Fruit fly (Drosophila melanogaster) whole organism, embryonic: ENCODE results near the gene CG32425.

Experiments
- Bdp1 ChIP-seq: fragments of 200-800 bp; sonication (Bioruptor generic); optimal IDR thresholded peaks from 3 replicates; lab custom pipeline; 2016; ENCODE audit warnings: missing biosample characterization, missing genetic modification characterization
- CG12071 ChIP-seq: fragments of 200-800 bp; sonication (Bioruptor generic); optimal IDR thresholded peaks from 3 replicates; lab custom pipeline; 2018; ENCODE audit warnings: missing biosample characterization, mild to moderate bottlenecking, missing genetic modification characterization
- CG14667 ChIP-seq: fragments of 200-800 bp; sonication (Bioruptor generic); IDR thresholded peaks from 2 replicates; pipeline ENCODE4 v1.3.6; 2022; ENCODE audit warnings: missing biosample characterization, missing genetic modification characterization
- CG15696 ChIP-seq: fragments of 200-800 bp; sonication (Bioruptor generic); optimal IDR thresholded peaks from 2 replicates; lab custom pipeline; 2019; ENCODE audit warnings: missing biosample characterization, mild to moderate bottlenecking, missing genetic modification characterization, moderate library complexity
- CG1602 ChIP-seq: fragments of 200-800 bp; sonication (Bioruptor generic); optimal IDR thresholded peaks from 3 replicates; lab custom pipeline; 2016; ENCODE audit warnings: missing biosample characterization, missing genetic modification characterization
- CG17385 ChIP-seq: fragments of 200-800 bp; sonication (Bioruptor generic); optimal IDR thresholded peaks from 3 replicates; lab custom pipeline; 2018; ENCODE audit warnings: missing biosample characterization, mild to moderate bottlenecking, missing genetic modification characterization
- CG17612 ChIP-seq: fragments of 200-800 bp; sonication (Bioruptor generic); IDR thresholded peaks from 2 replicates; pipeline ENCODE4 v1.3.6; 2022; ENCODE audit warnings: missing biosample characterization, missing genetic modification characterization
- CG18011 ChIP-seq: fragments of 200-800 bp; sonication (Bioruptor generic); optimal IDR thresholded peaks from 2 replicates; lab custom pipeline; 2017; ENCODE audit warnings: missing biosample characterization, missing genetic modification characterization, mild to moderate bottlenecking, moderate library complexity, missing genotype
- CG2116 ChIP-seq: fragments of 200-800 bp; sonication (Bioruptor generic); optimal IDR thresholded peaks from 3 replicates; lab custom pipeline; 2018; ENCODE audit warnings: missing biosample characterization, mild to moderate bottlenecking, missing genetic modification characterization
- CG30020 ChIP-seq: fragments of 200-800 bp; optimal IDR thresholded peaks from 2 replicates; lab custom pipeline; 2019; ENCODE audit warnings: missing biosample characterization, mild to moderate bottlenecking, missing genetic modification characterization, moderate library complexity
- CG31224 ChIP-seq: fragments of 200-800 bp; sonication (Bioruptor generic); IDR thresholded peaks from 2 replicates; pipeline ENCODE4 v1.3.6; 2022; ENCODE audit warnings: missing biosample characterization, missing genetic modification characterization
- CG3163 ChIP-seq: fragments of 200-800 bp; sonication (Bioruptor generic); optimal IDR thresholded peaks from 3 replicates; lab custom pipeline; 2016; ENCODE audit warnings: missing biosample characterization, missing genetic modification characterization
- CG34224 ChIP-seq: fragments of 200-800 bp; sonication (Bioruptor generic); IDR thresholded peaks from 3 replicates; pipeline ENCODE4 v1.3.6; 2022; ENCODE audit warnings: missing biosample characterization, missing genetic modification characterization; ENCODE audit not compliant: partially characterized antibody
- CG8478 ChIP-seq: fragments of >200 bp; optimal IDR thresholded peaks from 2 replicates; lab custom pipeline; 2018
- D ChIP-seq, 2 experiments: fragments of 200-800 bp in 1 of 2; fragments of >200 bp in 1 of 2; sonication (Bioruptor generic) in 1 of 2; optimal IDR thresholded peaks; 2 replicates in 1 of 2; 3 replicates in 1 of 2; lab custom pipeline; 2017; ENCODE audit warnings: mild to moderate bottlenecking in 1 of 2, missing biosample characterization in 1 of 2, missing genetic modification characterization in 1 of 2, missing genetic modification reagents in 1 of 2
- Dref ChIP-seq: fragments of 200-800 bp; sonication (Bioruptor generic); IDR thresholded peaks from 2 replicates; pipeline ENCODE4 v1.3.6; 2022; ENCODE audit warnings: missing biosample characterization, missing genetic modification characterization
- Fer3 ChIP-seq: fragments of 200-800 bp; sonication (Bioruptor generic); optimal IDR thresholded peaks from 2 replicates; lab custom pipeline; 2018; ENCODE audit warnings: missing biosample characterization, mild to moderate bottlenecking, missing genetic modification characterization, moderate library complexity
- Gug ChIP-seq: fragments of 200-800 bp; sonication (Bioruptor generic); IDR thresholded peaks from 4 replicates; pipeline ENCODE4 v1.3.6; 2022; ENCODE audit warnings: missing biosample characterization, missing genetic modification characterization
- Hmr ChIP-seq: fragments of 200-800 bp; sonication (Bioruptor generic); optimal IDR thresholded peaks from 3 replicates; lab custom pipeline; 2017; ENCODE audit warnings: mild to moderate bottlenecking, missing biosample characterization, missing genetic modification reagents, missing genetic modification characterization
- Hr39 ChIP-seq: fragments of >200 bp; optimal IDR thresholded peaks from 2 replicates; lab custom pipeline; 2017
- MBD-R2 ChIP-seq: fragments of 200-800 bp; sonication (Bioruptor generic); IDR thresholded peaks from 2 replicates; pipeline ENCODE4 v1.3.6; 2022; ENCODE audit warnings: missing biosample characterization, missing genetic modification characterization
- NC2β ChIP-seq: fragments of 200-800 bp; sonication (Bioruptor generic); optimal IDR thresholded peaks from 2 replicates; lab custom pipeline; 2016; ENCODE audit warnings: missing biosample characterization, missing genetic modification characterization
- Nf-YA ChIP-seq: fragments of 200-800 bp; sonication (Bioruptor generic); IDR thresholded peaks from 2 replicates; pipeline ENCODE4 v1.3.6; 2022; ENCODE audit warnings: missing biosample characterization, missing genetic modification characterization
- Oaz ChIP-seq: fragments of 200-800 bp; sonication (Bioruptor generic); IDR thresholded peaks from 2 replicates; pipeline ENCODE4 v1.3.6; 2022; ENCODE audit warnings: missing biosample characterization, missing genetic modification characterization
- Rfx ChIP-seq: fragments of 200-800 bp; sonication (Bioruptor generic); IDR thresholded peaks from 2 replicates; pipeline ENCODE4 v1.3.6; 2022; ENCODE audit warnings: missing biosample characterization, missing genetic modification characterization
- Spps ChIP-seq: fragments of 200-800 bp; sonication (Bioruptor generic); optimal IDR thresholded peaks from 2 replicates; lab custom pipeline; 2018; ENCODE audit warnings: missing biosample characterization, mild to moderate bottlenecking, missing genetic modification characterization
- bigmax ChIP-seq: fragments of 200-800 bp; sonication (Bioruptor generic); optimal IDR thresholded peaks from 2 replicates; lab custom pipeline; 2018; ENCODE audit warnings: missing biosample characterization, mild to moderate bottlenecking, missing genetic modification characterization
- cas ChIP-seq: fragments of 200-800 bp; sonication (Bioruptor generic); IDR thresholded peaks from 2 replicates; pipeline ENCODE4 v1.3.6; 2022; ENCODE audit warnings: missing biosample characterization, missing genetic modification characterization
- caup ChIP-seq: fragments of 200-800 bp; sonication (Bioruptor generic); optimal IDR thresholded peaks from 3 replicates; lab custom pipeline; 2017; ENCODE audit warnings: missing biosample characterization, mild to moderate bottlenecking, missing genetic modification characterization, moderate library complexity; ENCODE audit not compliant: severe bottlenecking
- chif ChIP-seq, 2 experiments: fragments of 200-800 bp; sonication (Bioruptor generic); optimal IDR thresholded peaks; 3 replicates each; lab custom pipeline; 2016; ENCODE audit warnings: missing biosample characterization in 2 of 2, missing genetic modification characterization in 2 of 2
- crc ChIP-seq: fragments of 200-800 bp; sonication (Bioruptor generic); optimal IDR thresholded peaks from 2 replicates; lab custom pipeline; 2016; ENCODE audit warnings: missing biosample characterization, missing genetic modification characterization
- croc ChIP-seq: fragments of 200-800 bp; sonication (Bioruptor generic); conservative IDR thresholded peaks from 3 replicates; pipeline ENCODE4 v1.3.6; 2022; ENCODE audit warnings: missing biosample characterization, missing genetic modification characterization
- cwo ChIP-seq: fragments of 200-800 bp; sonication (Bioruptor generic); optimal IDR thresholded peaks from 3 replicates; lab custom pipeline; 2017; ENCODE audit warnings: missing biosample characterization, missing genetic modification characterization, mild to moderate bottlenecking, moderate library complexity, missing genetic modification reagents
- grau ChIP-seq: fragments of 200-800 bp; optimal IDR thresholded peaks from 3 replicates; lab custom pipeline; 2019; ENCODE audit warnings: missing biosample characterization, mild to moderate bottlenecking, missing genetic modification characterization, moderate library complexity
- inv ChIP-seq: fragments of 200-800 bp; sonication (Bioruptor generic); IDR thresholded peaks from 2 replicates; pipeline ENCODE4 v1.3.6; 2022; ENCODE audit warnings: missing biosample characterization, missing genetic modification characterization; ENCODE audit not compliant: partially characterized antibody
- jing ChIP-seq: fragments of 200-800 bp; sonication (Bioruptor generic); optimal IDR thresholded peaks from 2 replicates; lab custom pipeline; 2018; ENCODE audit warnings: missing biosample characterization, mild to moderate bottlenecking, missing genetic modification characterization
- nmo ChIP-seq: fragments of 200-800 bp; sonication (Bioruptor generic); optimal IDR thresholded peaks from 2 replicates; lab custom pipeline; 2018; ENCODE audit warnings: missing biosample characterization, mild to moderate bottlenecking, missing genetic modification characterization, moderate library complexity
- nom ChIP-seq: fragments of 200-800 bp; sonication (Bioruptor generic); optimal IDR thresholded peaks from 2 replicates; lab custom pipeline; 2017; ENCODE audit warnings: missing biosample characterization, missing genetic modification characterization, mild to moderate bottlenecking, moderate library complexity, missing genetic modification reagents
- peb ChIP-seq: fragments of 200-800 bp; sonication (Bioruptor generic); IDR thresholded peaks from 2 replicates; pipeline ENCODE4 v1.3.6; 2022; ENCODE audit warnings: missing biosample characterization, missing genetic modification characterization
- pzg ChIP-seq: fragments of 200-800 bp; sonication (Bioruptor generic); optimal IDR thresholded peaks from 3 replicates; lab custom pipeline; 2018; ENCODE audit warnings: missing biosample characterization, mild to moderate bottlenecking, missing genetic modification characterization, moderate library complexity
- rib ChIP-seq: fragments of 200-800 bp; sonication (Bioruptor generic); IDR thresholded peaks from 2 replicates; pipeline ENCODE4 v1.3.6; 2022; ENCODE audit warnings: missing biosample characterization, missing genetic modification characterization
- ro ChIP-seq: fragments of 200-800 bp; sonication (Bioruptor generic); IDR thresholded peaks from 2 replicates; pipeline ENCODE4 v1.3.6; 2022; ENCODE audit warnings: missing biosample characterization, missing genetic modification characterization
- salm ChIP-seq: fragments of 200-800 bp; sonication (Bioruptor generic); optimal IDR thresholded peaks from 2 replicates; lab custom pipeline; 2018; ENCODE audit warnings: missing biosample characterization, mild to moderate bottlenecking, missing genetic modification characterization
- sens ChIP-seq: fragments of 200-800 bp; sonication (Bioruptor generic); peaks from one replicate; lab custom pipeline; 2016; ENCODE audit warnings: missing biosample characterization, missing genetic modification characterization
- stc ChIP-seq: fragments of 200-800 bp; sonication (Bioruptor generic); IDR thresholded peaks from 2 replicates; pipeline ENCODE4 v1.3.6; 2022; ENCODE audit warnings: missing biosample characterization, missing genetic modification characterization
- sug ChIP-seq: fragments of 200-800 bp; optimal IDR thresholded peaks from 2 replicates; lab custom pipeline; 2019; ENCODE audit warnings: missing biosample characterization, mild to moderate bottlenecking, missing genetic modification characterization, moderate library complexity
- tx ChIP-seq: fragments of 200-800 bp; sonication (Bioruptor generic); optimal IDR thresholded peaks from 2 replicates; lab custom pipeline; 2016; ENCODE audit warnings: missing biosample characterization, missing genetic modification characterization
- wek ChIP-seq: fragments of 200-800 bp; sonication (Bioruptor generic); optimal IDR thresholded peaks from 3 replicates; lab custom pipeline; 2018; ENCODE audit warnings: missing biosample characterization, mild to moderate bottlenecking, missing genetic modification characterization, moderate library complexity
- zen ChIP-seq: fragments of 200-800 bp; sonication (Bioruptor generic); optimal IDR thresholded peaks from 3 replicates; lab custom pipeline; 2018; ENCODE audit warnings: missing biosample characterization, mild to moderate bottlenecking, missing genetic modification characterization, moderate library complexity

Gene CG32425

DNA sequence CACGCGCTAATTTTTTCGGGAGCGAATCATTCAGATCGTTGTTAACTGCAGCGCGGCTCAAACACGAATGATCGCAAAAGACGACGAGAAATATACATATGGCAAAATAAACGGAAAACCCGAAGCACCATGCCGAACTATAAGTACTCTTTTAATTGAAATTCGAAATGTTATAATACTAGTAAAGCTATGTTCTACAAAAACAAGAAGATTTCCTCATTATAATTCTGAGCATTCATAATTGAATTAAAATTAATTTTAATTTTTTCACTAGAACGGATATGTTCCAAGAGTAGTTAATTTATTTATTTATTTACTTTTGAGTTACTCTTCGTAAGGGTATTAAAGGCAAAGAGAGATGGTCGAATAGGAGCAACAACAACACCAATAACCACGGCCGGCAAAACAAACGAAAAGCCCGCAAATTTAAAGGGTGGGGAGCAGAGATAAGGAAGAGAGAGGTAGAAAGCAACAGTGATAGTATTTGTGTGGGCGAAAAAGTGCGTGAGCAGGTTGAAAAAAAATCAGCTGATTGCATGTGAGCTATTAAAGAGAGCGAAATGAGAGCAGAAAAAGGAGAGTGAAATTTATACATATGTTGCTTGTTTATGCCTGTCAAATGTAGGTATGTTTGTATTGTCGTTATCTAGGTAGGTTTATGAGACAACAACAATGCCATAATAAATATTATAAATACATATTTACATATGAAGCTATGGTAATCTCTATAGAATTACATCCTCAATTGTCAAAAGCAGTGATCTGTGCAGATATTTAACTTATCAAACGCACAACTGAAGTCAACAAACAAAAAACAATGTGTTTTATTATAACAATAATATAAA, 3.5 kb upstream of the CG32425 start (continued):
- TF ChIP-seq cas (GFP tag; lab: Robert Waterston, UW) (no peak; the same call in 1 of the 2 replicates), CG30020 (tag; lab: Kevin White, UChicago) (no peak), crc (GFP tag; lab: Kevin White, UChicago) (no peak), CG17385 (GFP tag; lab: Kevin White, UChicago) (peak; percentile 75), CG18011 (GFP tag; lab: Kevin White, UChicago) (peak; percentile 10), nmo (GFP tag; lab: Kevin White, UChicago) (peak; percentile 76), tx (GFP tag; lab: Kevin White, UChicago) (no peak), CG3163 (GFP tag; lab: Kevin White, UChicago) (peak; percentile 50), ro (GFP tag; lab: Robert Waterston, UW) (no peak), CG15696 (tag; lab: Kevin White, UChicago) (peak; percentile 35), sens (peak; percentile 89), CG2116 (GFP tag; lab: Kevin White, UChicago) (peak; percentile 15), zen (tag; lab: Kevin White, UChicago) (peak; percentile 18), grau (tag; lab: Kevin White, UChicago) (peak; percentile 83), CG12071 (no peak), NC2β (GFP tag; lab: Kevin White, UChicago) (no peak), jing (no peak), CG14667 (no peak; the same call in 1 of the 2 replicates), nom (GFP tag; lab: Kevin White, UChicago) (peak; percentile 70), D (optimal IDR thresholded peaks at IDR 0.05; lab: Kevin White, UChicago) (no peak), D (GFP tag; optimal IDR thresholded peaks at IDR 0.05; lab: Kevin White, UChicago) (no peak), rib (GFP tag; lab: Robert Waterston, UW) (peak; percentile 63; the same call in 1 of the 2 replicates), CG34224 (GFP tag; lab: Robert Waterston, UW) (no peak), peb (GFP tag; lab: Robert Waterston, UW) (peak; percentile 48; the same call in 1 of the 2 replicates), Bdp1 (peak; percentile 22), Nf-YA (GFP tag; lab: Robert Waterston, UW) (peak; percentile 71), CG8478 (lab: Kevin White, UChicago) (no peak), CG31224 (GFP tag; lab: Robert Waterston, UW) (peak; percentile 77), Hr39 (lab: Kevin White, UChicago) (no peak), Fer3 (tag; lab: Kevin White, UChicago) (peak; percentile 78), CG17612 (no peak), Hmr (peak; percentile 85), croc (GFP tag; lab: Robert Waterston, UW) (no peak), bigmax (GFP tag; lab: Kevin White, UChicago) (no peak), pzg (GFP tag; lab: Kevin White, UChicago) (no peak), CG1602 (GFP tag; lab: Kevin White, UChicago) (peak; percentile 13), salm (tag; lab: Kevin White, UChicago) (peak; percentile 69), inv (GFP tag; lab: Robert Waterston, UW) (no peak), stc (GFP tag; lab: Robert Waterston, UW) (peak; percentile 84), Rfx (GFP tag; lab: Robert Waterston, UW) (peak; percentile 83), Gug (GFP tag; lab: Robert Waterston, UW) (no peak), Dref (GFP tag; lab: Robert Waterston, UW) (no peak), Spps (tag; lab: Kevin White, UChicago) (peak; percentile 17), chif (GFP tag; optimal IDR thresholded peaks at IDR 0.05; lab: Kevin White, UChicago) (peak in 1 of 2 experiments; percentile 37), cwo (GFP tag; lab: Kevin White, UChicago) (peak; percentile 72), sug (tag; lab: Kevin White, UChicago) (peak; percentile 49), wek (GFP tag; lab: Kevin White, UChicago) (peak; percentile 6), caup (GFP tag; lab: Kevin White, UChicago) (peak; percentile 57), MBD-R2 (GFP tag; lab: Robert Waterston, UW) (peak; percentile 7; the same call in 1 of the 2 replicates), Oaz (GFP tag; lab: Robert Waterston, UW) (peak; percentile 47)
